Worm (Caenorhabditis elegans): ENCODE data around the gene T10G3.8.

DNA sequence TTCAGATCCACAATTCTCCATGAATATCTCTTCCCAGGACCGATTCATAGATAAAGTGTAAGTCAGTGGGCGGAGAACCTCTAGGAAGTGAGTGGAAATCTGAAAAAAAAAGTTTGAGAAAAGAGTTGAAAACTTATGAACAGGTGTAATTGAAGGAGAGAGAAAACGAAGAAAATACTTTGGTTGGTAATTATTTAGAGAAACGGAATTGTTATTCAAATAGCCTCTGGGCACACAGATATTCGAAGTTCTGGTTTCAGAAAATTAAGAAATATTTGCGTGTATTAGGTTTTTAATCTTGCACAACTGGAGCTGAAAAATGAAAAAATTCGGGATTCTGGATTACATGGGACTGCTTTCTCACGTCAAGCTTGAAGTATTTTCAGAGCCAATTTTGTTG lies 3.5 kb upstream of the T10G3.8 start, which contains the start of gene T10G3.2:
- TF ChIP-seq lin-13 (tag; optimal IDR thresholded peaks at IDR 0.05), result no peak
- no peak for TF ChIP-seq snpc-4 (tag; optimal IDR thresholded peaks at IDR 0.05)
- TF ChIP-seq lsy-2 (tag; optimal IDR thresholded peaks at IDR 0.05), result no peak
- TF ChIP-seq elt-3 (tag; optimal IDR thresholded peaks at IDR 0.05), result no peak
- TF ChIP-seq nhr-28 (tag; optimal IDR thresholded peaks at IDR 0.05), result no peak
- no peak for TF ChIP-seq mab-5 (tag; optimal IDR thresholded peaks at IDR 0.05)
- TF ChIP-seq nhr-76 (tag; optimal IDR thresholded peaks at IDR 0.05), result no peak

Data from whole organism, mixed stage, embryonic.